Fruit fly (Drosophila melanogaster) whole organism, embryonic: ENCODE measurements around the gene hook.

Experiments
- Bgb ChIP-seq: fragments of 200-800 bp; sonication (Bioruptor generic); IDR thresholded peaks from 2 replicates; pipeline ENCODE4 v1.3.6; 2022; ENCODE audit warnings: missing biosample characterization, missing genetic modification characterization; ENCODE audit not compliant: partially characterized antibody
- C15 ChIP-seq: fragments of 200-800 bp; sonication (Bioruptor generic); IDR thresholded peaks from 3 replicates; pipeline ENCODE4 v1.3.6; 2022; ENCODE audit warnings: missing biosample characterization, missing genetic modification characterization
- CG1024 ChIP-seq: fragments of 200-800 bp; sonication (Bioruptor generic); IDR thresholded peaks from 2 replicates; pipeline ENCODE4 v1.3.6; 2022; ENCODE audit warnings: missing biosample characterization, missing genetic modification characterization
- CG10267 ChIP-seq: fragments of 200-800 bp; sonication (Bioruptor generic); optimal IDR thresholded peaks from 2 replicates; lab custom pipeline; 2018; ENCODE audit warnings: missing biosample characterization, mild to moderate bottlenecking, missing genetic modification characterization, moderate library complexity
- CG12104 ChIP-seq: fragments of 200-800 bp; sonication (Bioruptor generic); optimal IDR thresholded peaks from 3 replicates; lab custom pipeline; 2016; ENCODE audit warnings: missing biosample characterization, missing genetic modification characterization
- CG12659 ChIP-seq: fragments of 200-800 bp; sonication (Bioruptor generic); optimal IDR thresholded peaks from 3 replicates; lab custom pipeline; 2017; ENCODE audit warnings: mild to moderate bottlenecking, missing biosample characterization, missing genetic modification reagents, missing genetic modification characterization
- CG13775 ChIP-seq: fragments of 200-800 bp; sonication (Bioruptor generic); optimal IDR thresholded peaks from 3 replicates; lab custom pipeline; 2017; ENCODE audit warnings: missing biosample characterization, mild to moderate bottlenecking, missing genetic modification characterization
- CG14710 ChIP-seq: fragments of 200-800 bp; sonication (Bioruptor generic); optimal IDR thresholded peaks from 3 replicates; lab custom pipeline; 2019; ENCODE audit warnings: missing biosample characterization, mild to moderate bottlenecking, missing genetic modification characterization, moderate library complexity
- CG1792 ChIP-seq: fragments of 200-800 bp; sonication (Bioruptor generic); optimal IDR thresholded peaks from 2 replicates; lab custom pipeline; 2016; ENCODE audit warnings: missing biosample characterization, missing genetic modification characterization
- CG18476 ChIP-seq: fragments of 200-800 bp; sonication (Bioruptor generic); optimal IDR thresholded peaks from 2 replicates; lab custom pipeline; 2016; ENCODE audit warnings: missing biosample characterization, mild to moderate bottlenecking, missing genetic modification characterization
- CG18619 ChIP-seq: fragments of 200-800 bp; sonication (Bioruptor generic); optimal IDR thresholded peaks from 3 replicates; lab custom pipeline; 2017; ENCODE audit warnings: missing biosample characterization, mild to moderate bottlenecking, missing genetic modification characterization
- CG2678 ChIP-seq: fragments of 200-800 bp; sonication (Bioruptor generic); optimal IDR thresholded peaks from 3 replicates; lab custom pipeline; 2019; ENCODE audit warnings: missing biosample characterization, mild to moderate bottlenecking, missing genetic modification characterization, moderate library complexity
- CG32767 ChIP-seq: fragments of 200-800 bp; sonication (Bioruptor generic); IDR thresholded peaks from 2 replicates; pipeline ENCODE4 v1.3.6; 2022; ENCODE audit warnings: missing biosample characterization, missing genetic modification characterization
- CG4328 ChIP-seq: fragments of 200-800 bp; sonication (Bioruptor generic); optimal IDR thresholded peaks from 3 replicates; lab custom pipeline; 2017; ENCODE audit warnings: missing biosample characterization, missing genetic modification reagents, missing genetic modification characterization
- CG4854 ChIP-seq: fragments of 200-800 bp; sonication (Bioruptor generic); optimal IDR thresholded peaks from 2 replicates; lab custom pipeline; 2016; ENCODE audit warnings: missing biosample characterization, missing genetic modification characterization, inconsistent platforms
- CG7556 ChIP-seq: fragments of 200-800 bp; sonication (Bioruptor generic); optimal IDR thresholded peaks from 2 replicates; lab custom pipeline; 2017; ENCODE audit warnings: missing biosample characterization, mild to moderate bottlenecking, missing genetic modification characterization
- CG8924 ChIP-seq: fragments of 200-800 bp; optimal IDR thresholded peaks from 3 replicates; lab custom pipeline; 2019; ENCODE audit warnings: missing biosample characterization, mild to moderate bottlenecking, missing genetic modification characterization, moderate library complexity
- CG8944 ChIP-seq: fragments of 200-800 bp; sonication (Bioruptor generic); optimal IDR thresholded peaks from 3 replicates; lab custom pipeline; 2016; ENCODE audit warnings: missing biosample characterization, missing genetic modification characterization
- CG9437 ChIP-seq: fragments of 200-800 bp; sonication (Bioruptor generic); optimal IDR thresholded peaks from 2 replicates; lab custom pipeline; 2018; ENCODE audit warnings: missing biosample characterization, mild to moderate bottlenecking, missing genetic modification characterization
- Dfd ChIP-seq, 2 experiments: fragments of >200 bp; optimal IDR thresholded peaks; 2 replicates each; lab custom pipeline; 2017; ENCODE audit warnings: missing biosample characterization in 2 of 2, missing genetic modification characterization in 2 of 2
- Hr51 ChIP-seq, 2 experiments: fragments of 200-800 bp; sonication (Bioruptor generic); optimal IDR thresholded peaks; 2 replicates in 1 of 2; 3 replicates in 1 of 2; lab custom pipeline; 2016 to 2018; ENCODE audit warnings: missing biosample characterization in 2 of 2, missing genetic modification characterization in 2 of 2, mild to moderate bottlenecking in 1 of 2, moderate library complexity in 1 of 2
- Neu2 ChIP-seq: fragments of 200-800 bp; sonication (Bioruptor generic); optimal IDR thresholded peaks from 3 replicates; lab custom pipeline; 2016; ENCODE audit warnings: missing biosample characterization, missing genetic modification characterization, borderline replicate concordance
- Poxn ChIP-seq: fragments of 200-800 bp; sonication (Bioruptor generic); IDR thresholded peaks from 2 replicates; pipeline ENCODE4 v1.3.6; 2022; ENCODE audit warnings: missing biosample characterization, missing genetic modification characterization
- Rx ChIP-seq: fragments of 200-800 bp; sonication (Bioruptor generic); IDR thresholded peaks from 2 replicates; pipeline ENCODE4 v1.3.6; 2022; ENCODE audit warnings: missing biosample characterization, missing genetic modification characterization
- Stat92E ChIP-seq, 3 experiments: fragments of >200 bp in 2 of 3; fragments of 200-800 bp in 1 of 3; sonication (Bioruptor generic) in 1 of 3; optimal IDR thresholded peaks; 2 replicates each; lab custom pipeline; 2017 to 2019; ENCODE audit warnings: missing biosample characterization in 3 of 3, missing genetic modification characterization in 3 of 3, mild to moderate bottlenecking in 1 of 3, moderate library complexity in 1 of 3
- Xrp1 ChIP-seq: fragments of 200-800 bp; sonication (Bioruptor generic); IDR thresholded peaks from 2 replicates; pipeline ENCODE4 v1.3.6; 2022; ENCODE audit warnings: missing biosample characterization, missing genetic modification characterization
- abd-A ChIP-seq: fragments of 200-800 bp; sonication (Bioruptor generic); optimal IDR thresholded peaks from 3 replicates; lab custom pipeline; 2019; ENCODE audit warnings: missing biosample characterization, mild to moderate bottlenecking, missing genetic modification characterization, moderate library complexity
- chif ChIP-seq, 2 experiments: fragments of 200-800 bp; sonication (Bioruptor generic); optimal IDR thresholded peaks; 3 replicates each; lab custom pipeline; 2016; ENCODE audit warnings: missing biosample characterization in 2 of 2, missing genetic modification characterization in 2 of 2
- chn ChIP-seq: fragments of 200-800 bp; sonication (Bioruptor generic); optimal IDR thresholded peaks from 2 replicates; lab custom pipeline; 2016; ENCODE audit warnings: missing biosample characterization, missing genetic modification characterization
- ci ChIP-seq: fragments of 200-800 bp; sonication (Bioruptor generic); IDR thresholded peaks from 3 replicates; pipeline ENCODE4 v1.3.6; 2022; ENCODE audit warnings: missing biosample characterization, missing genetic modification characterization
- da ChIP-seq: fragments of 200-800 bp; sonication (Bioruptor generic); optimal IDR thresholded peaks from 2 replicates; lab custom pipeline; 2016; ENCODE audit warnings: missing biosample characterization, missing genetic modification characterization
- exex ChIP-seq: fragments of 200-800 bp; sonication (Bioruptor generic); optimal IDR thresholded peaks from 4 replicates; lab custom pipeline; 2018; ENCODE audit warnings: missing biosample characterization, mild to moderate bottlenecking, missing genetic modification characterization, moderate library complexity
- fd64A ChIP-seq: fragments of 200-800 bp; sonication (Bioruptor generic); optimal IDR thresholded peaks from 3 replicates; lab custom pipeline; 2018; ENCODE audit warnings: missing biosample characterization, mild to moderate bottlenecking, missing genetic modification characterization
- lab ChIP-seq: fragments of 200-800 bp; sonication (Bioruptor generic); optimal IDR thresholded peaks from 3 replicates; lab custom pipeline; 2017; ENCODE audit warnings: missing biosample characterization, missing genetic modification characterization, mild to moderate bottlenecking, moderate library complexity, missing genetic modification reagents
- pan ChIP-seq, 4 experiments: fragments of >200 bp in 3 of 4; fragments of 200-800 bp in 1 of 4; sonication (Bioruptor generic) in 1 of 4; optimal IDR thresholded peaks in 3 of 4; IDR thresholded peaks in 1 of 4; 2 replicates each; pipeline versions ENCODE4 v1.3.6 to Lab custom; 2017 to 2022; ENCODE audit warnings: missing biosample characterization in 2 of 4, missing genetic modification characterization in 2 of 4, mixed read lengths in 1 of 4
- prd ChIP-seq, 3 experiments: fragments of >200 bp in 2 of 3; fragments of 200-800 bp in 1 of 3; sonication (Bioruptor generic) in 1 of 3; optimal IDR thresholded peaks in 2 of 3; IDR thresholded peaks in 1 of 3; 2 replicates in 2 of 3; 3 replicates in 1 of 3; pipeline versions ENCODE4 v1.3.6 to Lab custom; 2017 to 2022; ENCODE audit warnings: missing biosample characterization in 1 of 3, missing genetic modification characterization in 1 of 3
- scrt ChIP-seq: fragments of 200-800 bp; sonication (Bioruptor generic); optimal IDR thresholded peaks from 2 replicates; lab custom pipeline; 2018; ENCODE audit warnings: missing biosample characterization, mild to moderate bottlenecking, missing genetic modification characterization, moderate library complexity
- sisA ChIP-seq: fragments of 200-800 bp; sonication (Bioruptor generic); IDR thresholded peaks from 2 replicates; pipeline ENCODE4 v1.3.6; 2022; ENCODE audit warnings: missing biosample characterization, missing genetic modification characterization
- slp2 ChIP-seq: fragments of 200-800 bp; sonication (Bioruptor generic); optimal IDR thresholded peaks from 2 replicates; lab custom pipeline; 2016; ENCODE audit warnings: missing biosample characterization, missing genetic modification characterization
- so ChIP-seq: fragments of 200-800 bp; sonication (Bioruptor generic); IDR thresholded peaks from 3 replicates; pipeline ENCODE4 v1.3.6; 2022; ENCODE audit warnings: missing biosample characterization, missing genetic modification characterization
- sob ChIP-seq: fragments of 200-800 bp; sonication (Bioruptor generic); IDR thresholded peaks from 2 replicates; pipeline ENCODE4 v1.3.6; 2022; ENCODE audit warnings: missing biosample characterization, missing genetic modification characterization
- sqz ChIP-seq: fragments of 200-800 bp; sonication (Bioruptor generic); optimal IDR thresholded peaks from 3 replicates; lab custom pipeline; 2018; ENCODE audit warnings: missing biosample characterization, mild to moderate bottlenecking, missing genetic modification characterization
- tgo ChIP-seq: fragments of 200-800 bp; sonication (Bioruptor generic); IDR thresholded peaks from 3 replicates; pipeline ENCODE4 v1.3.6; 2022; ENCODE audit warnings: missing biosample characterization, missing genetic modification characterization
- tll ChIP-seq, 2 experiments: fragments of 200-800 bp in 1 of 2; fragments of >200 bp in 1 of 2; sonication (Bioruptor generic) in 1 of 2; optimal IDR thresholded peaks; 2 replicates each; lab custom pipeline; 2017 to 2019; ENCODE audit warnings: missing biosample characterization in 2 of 2, missing genetic modification characterization in 2 of 2, mild to moderate bottlenecking in 1 of 2, moderate library complexity in 1 of 2
- tna ChIP-seq: fragments of 200-800 bp; sonication (Bioruptor generic); IDR thresholded peaks from 2 replicates; pipeline ENCODE4 v1.3.6; 2022; ENCODE audit warnings: missing biosample characterization, missing genetic modification characterization; ENCODE audit not compliant: partially characterized antibody
- ttk ChIP-seq: fragments of 200-800 bp; sonication (Bioruptor generic); IDR thresholded peaks from 2 replicates; pipeline ENCODE4 v2.1.2; 2022; ENCODE audit warnings: missing biosample characterization, missing genetic modification characterization
- wor ChIP-seq: fragments of 200-800 bp; sonication (Bioruptor generic); IDR thresholded peaks from 2 replicates; pipeline ENCODE4 v1.3.6; 2022; ENCODE audit warnings: missing biosample characterization, missing genetic modification characterization
- zen ChIP-seq: fragments of 200-800 bp; sonication (Bioruptor generic); optimal IDR thresholded peaks from 3 replicates; lab custom pipeline; 2018; ENCODE audit warnings: missing biosample characterization, mild to moderate bottlenecking, missing genetic modification characterization, moderate library complexity

The hook gene

dm6 chr2L:19051534-19052100 lies 18.3 kb upstream of the hook start, which contains the start of gene Rpn3 (continued):
- peak; percentile 14 for TF ChIP-seq da (GFP tag; lab: Kevin White, UChicago)
- peak; percentile 40; the same call in 1 of the 2 replicates for TF ChIP-seq Bgb (GFP tag; lab: Robert Waterston, UW)
- TF ChIP-seq Hr51 (GFP tag; optimal IDR thresholded peaks at IDR 0.05; lab: Kevin White, UChicago) = peak; percentile 74 to 82
- TF ChIP-seq prd (optimal IDR thresholded peaks at IDR 0.05; lab: Kevin White, UChicago) = no peak
- TF ChIP-seq prd (GFP tag; IDR thresholded peaks at IDR 0.05; lab: Robert Waterston, UW) = peak; percentile 92
- peak; percentile 70 for TF ChIP-seq CG1024 (GFP tag; lab: Robert Waterston, UW)
- TF ChIP-seq lab (GFP tag; lab: Kevin White, UChicago) = peak; percentile 88
- peak; percentile 61 for TF ChIP-seq tna
- TF ChIP-seq CG18619 (GFP tag; lab: Kevin White, UChicago) = peak; percentile 61
- TF ChIP-seq CG9437 (GFP tag; lab: Kevin White, UChicago) = peak; percentile 99
- TF ChIP-seq CG32767 (GFP tag; lab: Robert Waterston, UW) = peak; percentile 77
- peak; percentile 87 for TF ChIP-seq CG14710 (tag; lab: Kevin White, UChicago)
- TF ChIP-seq ci (GFP tag; lab: Robert Waterston, UW) = peak; percentile 89
- TF ChIP-seq Stat92E (GFP tag; optimal IDR thresholded peaks at IDR 0.05; lab: Kevin White, UChicago) = no peak
- peak; percentile 86 for TF ChIP-seq tgo (GFP tag; lab: Robert Waterston, UW)
- peak; percentile 92 for TF ChIP-seq CG10267
- TF ChIP-seq sisA (GFP tag; lab: Robert Waterston, UW) = peak; percentile 84
- TF ChIP-seq CG7556 (GFP tag; lab: Kevin White, UChicago) = peak; percentile 78
- peak; percentile 45 for TF ChIP-seq CG1792 (GFP tag; lab: Kevin White, UChicago)
- TF ChIP-seq Poxn (GFP tag; lab: Robert Waterston, UW) = peak; percentile 10; the same call in 1 of the 2 replicates
- peak; percentile 87 for TF ChIP-seq CG13775
- peak; percentile 77 for TF ChIP-seq chn
- TF ChIP-seq sob (GFP tag; lab: Robert Waterston, UW) = peak; percentile 86
- TF ChIP-seq exex (tag; lab: Kevin White, UChicago) = no peak
- TF ChIP-seq tll (GFP tag; optimal IDR thresholded peaks at IDR 0.05; lab: Kevin White, UChicago) = no peak
- TF ChIP-seq Xrp1 (GFP tag; lab: Robert Waterston, UW) = peak; percentile 93
- no peak for TF ChIP-seq sqz (GFP tag; lab: Kevin White, UChicago)
- TF ChIP-seq CG8944 = peak; percentile 80
- TF ChIP-seq zen (tag; lab: Kevin White, UChicago) = peak; percentile 84
- peak; percentile 73 for TF ChIP-seq slp2
- TF ChIP-seq Rx = peak; percentile 74
- peak; percentile 75 to 85 for TF ChIP-seq chif (GFP tag; optimal IDR thresholded peaks at IDR 0.05; lab: Kevin White, UChicago)
- no peak for TF ChIP-seq abd-A (tag; lab: Kevin White, UChicago)
- TF ChIP-seq CG2678 = peak; percentile 83
- TF ChIP-seq fd64A = no peak
- no peak for TF ChIP-seq Neu2 (GFP tag; lab: Kevin White, UChicago)
- TF ChIP-seq Dfd (GFP tag; optimal IDR thresholded peaks at IDR 0.05; lab: Kevin White, UChicago) = no peak
- TF ChIP-seq ttk = peak; percentile 64
- peak; percentile 70 for TF ChIP-seq CG12104 (GFP tag; lab: Kevin White, UChicago)
- TF ChIP-seq CG8924 (tag; lab: Kevin White, UChicago) = peak; percentile 82
- TF ChIP-seq C15 (GFP tag; lab: Robert Waterston, UW) = peak; percentile 73; the same call in 1 of the 3 replicates
- TF ChIP-seq pan (optimal IDR thresholded peaks at IDR 0.05; lab: Kevin White, UChicago) = no peak
- TF ChIP-seq pan (GFP tag; optimal IDR thresholded peaks at IDR 0.05 in 1 of 2, IDR thresholded peaks at IDR 0.05 in 1 of 2) = peak in 1 of 2 experiments; percentile 92
- TF ChIP-seq CG18476 (GFP tag; lab: Kevin White, UChicago) = peak; percentile 75
- peak; percentile 36 for TF ChIP-seq CG4328 (GFP tag; lab: Kevin White, UChicago)
- peak; percentile 65 for TF ChIP-seq CG4854 (GFP tag; lab: Kevin White, UChicago)
- peak; percentile 71 for TF ChIP-seq wor
- peak; percentile 63 for TF ChIP-seq scrt (GFP tag; lab: Kevin White, UChicago)
- peak; percentile 84 for TF ChIP-seq so (GFP tag; lab: Robert Waterston, UW)
- TF ChIP-seq CG12659 (GFP tag; lab: Kevin White, UChicago) = peak; percentile 91
